Worm (Caenorhabditis elegans): ENCODE measurements around the gene mltn-5.

mltn-5 gene

DNA sequence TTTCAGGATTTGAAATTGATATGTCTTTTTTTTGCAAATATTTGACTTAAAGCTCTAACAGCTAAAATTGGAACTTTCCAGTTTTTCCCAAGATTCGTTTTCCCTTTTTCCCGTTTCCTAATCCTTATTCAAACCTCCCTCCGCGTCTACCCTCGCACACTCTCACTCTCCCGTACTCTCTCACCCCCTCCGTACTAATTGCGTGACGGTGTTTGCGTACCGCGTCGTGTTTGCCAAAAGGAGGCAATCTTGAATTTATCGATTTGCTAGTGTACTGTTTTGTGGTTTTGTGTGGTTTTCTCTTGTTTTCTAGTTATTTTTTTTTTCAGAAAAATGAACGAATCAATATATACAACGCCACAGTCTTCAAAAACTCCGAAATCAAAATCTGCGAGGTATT is 16.4 kb upstream of the mltn-5 start, which contains the start of gene citk-1 (continued):
- no peak for TF ChIP-seq ceh-63 (GFP tag; optimal IDR thresholded peaks at IDR 0.05)
- TF ChIP-seq dpl-1 (GFP tag; optimal IDR thresholded peaks at IDR 0.05), result peak; percentile 98 to 99 (median 98)
- peak; percentile 89 for TF ChIP-seq skn-1 (tag; optimal IDR thresholded peaks at IDR 0.05)
- peak; percentile 75 for TF ChIP-seq tbx-2 (tag; optimal IDR thresholded peaks at IDR 0.05)
- no peak for TF ChIP-seq tlp-1 (tag; optimal IDR thresholded peaks at IDR 0.05)
- no peak for TF ChIP-seq hlh-4 (tag; optimal IDR thresholded peaks at IDR 0.05)
- no peak for TF ChIP-seq zag-1 (tag; optimal IDR thresholded peaks at IDR 0.05)
- TF ChIP-seq hlh-17 (GFP tag; optimal IDR thresholded peaks at IDR 0.05; ENCODE audit: borderline replicate concordance), result no peak
- no peak for TF ChIP-seq aha-1 (tag; optimal IDR thresholded peaks at IDR 0.05)
- TF ChIP-seq mdl-1 (tag; optimal IDR thresholded peaks at IDR 0.05), result peak in 1 of 2 experiments; percentile 76
- peak; percentile 46 for TF ChIP-seq C04F5.9 (tag; optimal IDR thresholded peaks at IDR 0.05)
- no peak for TF ChIP-seq nhr-90 (tag; optimal IDR thresholded peaks at IDR 0.05; ENCODE audit: poor library complexity)
- no peak for TF ChIP-seq Y116A8C.19 (tag; optimal IDR thresholded peaks at IDR 0.05; ENCODE audit: borderline replicate concordance)
- peak; percentile 77 for TF ChIP-seq nhr-20 (tag; optimal IDR thresholded peaks at IDR 0.05)
- no peak for TF ChIP-seq nhr-12 (tag; optimal IDR thresholded peaks at IDR 0.05)
- TF ChIP-seq mab-9 (GFP tag; IDR thresholded peaks at IDR 0.05), result no peak
- peak; percentile 86 for TF ChIP-seq rnt-1 (tag; optimal IDR thresholded peaks at IDR 0.05)
- TF ChIP-seq lin-13 (GFP tag; optimal IDR thresholded peaks at IDR 0.05), result peak; percentile 76
- TF ChIP-seq egl-27 (tag; optimal IDR thresholded peaks at IDR 0.05), result no peak
- peak; percentile 19 to 90 (median 52) for TF ChIP-seq ceh-82 (tag; optimal IDR thresholded peaks at IDR 0.05)
- peak in 2 of 6 experiments; percentile 32 to 50 for TF ChIP-seq elt-3 (tag; optimal IDR thresholded peaks at IDR 0.05)
- TF ChIP-seq jun-1 (tag; optimal IDR thresholded peaks at IDR 0.05), result peak; percentile 61
- no peak for TF ChIP-seq pqm-1 (tag; optimal IDR thresholded peaks at IDR 0.05)
- peak; percentile 97 to 100 for TF ChIP-seq lin-35 (GFP tag; optimal IDR thresholded peaks at IDR 0.05)
- peak; percentile 81 for TF ChIP-seq nhr-85 (tag)
- TF ChIP-seq lir-3 (tag; optimal IDR thresholded peaks at IDR 0.05; ENCODE audit: poor library complexity), result no peak
- TF ChIP-seq ceh-90 (tag; optimal IDR thresholded peaks at IDR 0.05), result no peak
- no peak for TF ChIP-seq ets-5 (GFP tag; IDR thresholded peaks at IDR 0.05)
- TF ChIP-seq fkh-8 (tag; optimal IDR thresholded peaks at IDR 0.05), result peak; percentile 65
- TF ChIP-seq nhr-76 (tag; optimal IDR thresholded peaks at IDR 0.05), result no peak
- peak; percentile 32 for TF ChIP-seq egl-13 (tag; optimal IDR thresholded peaks at IDR 0.05)
- no peak for TF ChIP-seq nhr-28 (tag; optimal IDR thresholded peaks at IDR 0.05)
- TF ChIP-seq elt-2 (tag; optimal IDR thresholded peaks at IDR 0.05), result peak; percentile 20
- TF ChIP-seq mef-2 (tag; optimal IDR thresholded peaks at IDR 0.05), result no peak
- TF ChIP-seq sptf-1 (tag; optimal IDR thresholded peaks at IDR 0.05), result no peak
- peak; percentile 85 to 98 for TF ChIP-seq efl-1 (optimal IDR thresholded peaks at IDR 0.05)
- TF ChIP-seq efl-1 (GFP tag; optimal IDR thresholded peaks at IDR 0.05 in 1 of 2), result peak; percentile 99 to 100
- TF ChIP-seq irx-1 (tag; optimal IDR thresholded peaks at IDR 0.05), result no peak

DNA sequence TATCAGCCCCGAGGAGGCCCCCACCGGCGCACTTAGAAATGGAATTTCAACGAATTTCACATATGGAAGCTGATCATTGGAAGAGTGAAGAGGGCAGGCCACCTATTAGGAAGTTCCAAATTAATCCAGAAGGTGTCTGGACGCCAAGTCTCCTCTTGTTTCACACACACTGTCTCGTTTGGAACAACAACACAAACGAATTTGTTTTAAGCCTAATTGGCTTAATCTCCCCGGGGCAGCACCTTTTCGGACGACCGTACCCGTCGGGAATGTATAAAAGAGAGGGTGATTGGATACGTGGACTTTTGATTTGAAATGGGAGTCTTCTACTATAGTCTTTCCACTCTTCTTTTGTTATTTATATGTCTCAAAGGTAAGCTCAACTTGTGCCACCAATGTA is 9.0 kb upstream of the mltn-5 start, which contains the start of gene mltn-3:
TSS of gene mltn-3 (plus strand) at position 301 of the 400 bp plus-strand sequence.
- TF ChIP-seq nhr-90 (tag; optimal IDR thresholded peaks at IDR 0.05; ENCODE audit: poor library complexity) (no peak), nhr-11 (tag; optimal IDR thresholded peaks at IDR 0.05) (no peak), mef-2 (tag; optimal IDR thresholded peaks at IDR 0.05) (no peak), vab-15 (tag; optimal IDR thresholded peaks at IDR 0.05) (no peak), rnt-1 (tag; optimal IDR thresholded peaks at IDR 0.05) (no peak), unc-86 (tag; optimal IDR thresholded peaks at IDR 0.05) (no peak), sptf-1 (tag; optimal IDR thresholded peaks at IDR 0.05) (no peak), hpl-2 (GFP tag; optimal IDR thresholded peaks at IDR 0.05) (no peak)

Measured in whole organism, L1 larva.